Fruit fly (Drosophila melanogaster): ENCODE results near the gene Cip4.

Gene Cip4

DNA sequence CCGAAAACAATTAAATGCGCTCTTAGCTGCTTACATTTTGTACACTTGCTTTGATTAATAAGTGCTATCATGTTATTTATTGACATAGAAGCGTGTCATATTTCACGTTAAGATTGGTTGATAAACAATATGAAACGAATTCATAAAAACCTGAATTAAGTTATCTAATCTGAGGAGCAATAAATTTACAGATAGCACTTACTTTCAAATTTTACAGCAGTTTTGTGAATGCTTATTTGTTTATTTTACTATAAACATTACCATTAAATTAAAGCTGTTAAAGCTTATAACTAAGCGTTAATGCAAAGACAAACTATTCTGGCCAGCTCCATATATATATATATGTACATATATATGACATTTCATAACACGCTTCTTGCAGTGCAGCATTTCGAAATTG lies 61.8 kb downstream of the Cip4 start:
- TF ChIP-seq CG8478 (optimal IDR thresholded peaks at IDR 0.05), result no peak
- TF ChIP-seq Dll (optimal IDR thresholded peaks at IDR 0.05), result no peak
- no peak for TF ChIP-seq EcR (GFP tag; optimal IDR thresholded peaks at IDR 0.05)
- no peak for TF ChIP-seq usp (GFP tag; optimal IDR thresholded peaks at IDR 0.05)
- TF ChIP-seq psq (optimal IDR thresholded peaks at IDR 0.05), result no peak
- TF ChIP-seq pan (optimal IDR thresholded peaks at IDR 0.05), result no peak

DNA sequence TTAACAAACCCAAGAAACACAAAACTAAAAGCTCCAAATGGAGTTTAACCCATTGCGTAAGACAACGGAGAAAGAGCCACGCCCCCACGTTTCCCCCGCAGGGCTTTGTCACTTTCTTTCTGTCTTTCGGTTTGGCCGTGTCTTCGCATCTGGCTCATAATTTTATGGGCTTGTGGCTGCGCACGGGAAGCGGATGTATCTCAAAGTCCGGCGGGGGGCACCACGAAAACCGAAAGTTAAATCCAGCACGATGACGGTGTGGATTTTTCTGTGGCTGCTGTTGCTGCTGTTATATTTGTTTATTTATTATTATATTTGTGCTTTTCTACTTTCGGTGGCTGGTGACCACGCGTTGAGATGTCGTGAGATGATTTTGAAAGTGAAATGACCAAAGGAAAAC lies 67.1 kb downstream of the Cip4 start:
- TF ChIP-seq Dll (optimal IDR thresholded peaks at IDR 0.05) (no peak), usp (GFP tag; optimal IDR thresholded peaks at IDR 0.05) (no peak)

DNA sequence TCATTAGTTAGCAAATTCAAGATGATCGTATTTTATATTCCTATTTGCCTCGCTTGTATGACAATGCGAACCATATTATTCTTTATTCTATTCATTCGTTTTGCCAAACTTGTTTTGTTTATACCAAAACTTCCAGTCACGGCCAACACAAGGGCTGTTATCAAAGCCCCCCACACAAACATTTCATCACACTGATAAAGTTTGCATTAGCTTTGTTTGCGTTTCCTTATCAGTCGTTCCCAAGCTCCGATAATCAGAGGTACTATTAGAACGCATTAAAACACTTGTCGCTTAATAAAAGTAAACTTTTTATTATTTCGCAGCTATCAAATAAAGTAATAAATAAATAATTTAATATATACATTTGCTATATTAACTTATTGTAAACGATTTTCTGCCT lies 70.2 kb downstream of the Cip4 start:
- TF ChIP-seq EcR (GFP tag; optimal IDR thresholded peaks at IDR 0.05) (no peak), usp (GFP tag; optimal IDR thresholded peaks at IDR 0.05) (no peak), Dll (optimal IDR thresholded peaks at IDR 0.05) (no peak), psq (optimal IDR thresholded peaks at IDR 0.05) (no peak), CG8478 (optimal IDR thresholded peaks at IDR 0.05) (no peak), pan (optimal IDR thresholded peaks at IDR 0.05) (no peak)

DNA sequence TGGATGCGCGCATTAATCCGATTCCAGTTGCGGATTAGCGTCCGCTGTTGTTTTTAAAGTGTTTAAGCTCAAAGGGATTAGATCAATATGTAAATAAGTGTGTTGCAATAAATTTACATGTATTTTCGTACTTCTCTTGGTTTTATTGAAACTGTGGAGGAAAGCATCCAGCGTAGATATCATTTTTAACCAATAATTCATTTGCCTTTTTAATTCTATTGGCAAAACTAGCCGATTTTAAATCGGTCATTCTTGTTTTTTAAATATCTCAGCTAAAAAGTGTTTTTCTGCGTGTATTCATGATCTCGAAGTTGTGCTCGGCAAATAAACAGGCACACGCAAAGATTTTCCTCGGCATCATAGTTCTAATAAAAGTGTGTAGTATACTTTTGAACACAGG lies 70.6 kb downstream of the Cip4 start:
- TF ChIP-seq EcR (GFP tag; optimal IDR thresholded peaks at IDR 0.05), result no peak
- no peak for TF ChIP-seq pan (optimal IDR thresholded peaks at IDR 0.05)
- TF ChIP-seq psq (optimal IDR thresholded peaks at IDR 0.05), result no peak
- no peak for TF ChIP-seq usp (GFP tag; optimal IDR thresholded peaks at IDR 0.05)
- no peak for TF ChIP-seq CG8478 (optimal IDR thresholded peaks at IDR 0.05)
- no peak for TF ChIP-seq Dll (optimal IDR thresholded peaks at IDR 0.05)

DNA sequence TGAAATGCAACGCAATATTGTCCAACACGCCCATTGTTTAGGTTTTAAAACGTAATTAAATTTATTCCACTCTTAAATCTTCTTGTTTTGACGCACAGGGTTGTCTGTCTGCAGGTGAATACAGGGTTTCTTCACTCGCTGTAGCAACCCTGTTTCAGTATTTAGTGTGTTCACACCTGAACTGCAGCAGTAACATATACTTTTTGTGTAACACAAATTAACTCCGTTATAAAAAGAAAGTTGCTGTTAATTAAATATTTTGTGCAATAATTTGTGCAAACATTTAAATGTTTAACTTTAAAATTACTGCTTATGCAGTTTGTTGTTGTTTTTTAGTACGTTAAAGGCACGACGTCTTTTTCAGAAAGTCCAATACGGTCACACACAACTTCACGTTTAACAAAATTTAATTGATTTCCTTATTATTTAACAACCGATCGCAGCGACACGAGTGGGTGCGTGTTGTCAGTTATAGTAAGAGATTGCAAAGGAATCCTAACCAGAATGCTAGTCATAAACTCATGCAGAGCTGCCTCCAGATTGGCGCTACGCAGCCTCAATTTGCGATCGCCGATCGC lies 71.7 kb downstream of the Cip4 start, which contains the start of the genes CG15012 and Fdx2:
TSS of gene CG15012 (minus strand) at position 127 of the 578 bp plus-strand sequence.
TSS of gene Fdx2 (plus strand) at position 363 of the 578 bp plus-strand sequence.
- no peak for TF ChIP-seq usp (GFP tag; optimal IDR thresholded peaks at IDR 0.05)
- no peak for TF ChIP-seq Dll (optimal IDR thresholded peaks at IDR 0.05)
- no peak for TF ChIP-seq pan (optimal IDR thresholded peaks at IDR 0.05)
- no peak for TF ChIP-seq EcR (GFP tag; optimal IDR thresholded peaks at IDR 0.05)
- no peak for TF ChIP-seq CG8478 (optimal IDR thresholded peaks at IDR 0.05)
- TF ChIP-seq psq (optimal IDR thresholded peaks at IDR 0.05), result no peak

DNA sequence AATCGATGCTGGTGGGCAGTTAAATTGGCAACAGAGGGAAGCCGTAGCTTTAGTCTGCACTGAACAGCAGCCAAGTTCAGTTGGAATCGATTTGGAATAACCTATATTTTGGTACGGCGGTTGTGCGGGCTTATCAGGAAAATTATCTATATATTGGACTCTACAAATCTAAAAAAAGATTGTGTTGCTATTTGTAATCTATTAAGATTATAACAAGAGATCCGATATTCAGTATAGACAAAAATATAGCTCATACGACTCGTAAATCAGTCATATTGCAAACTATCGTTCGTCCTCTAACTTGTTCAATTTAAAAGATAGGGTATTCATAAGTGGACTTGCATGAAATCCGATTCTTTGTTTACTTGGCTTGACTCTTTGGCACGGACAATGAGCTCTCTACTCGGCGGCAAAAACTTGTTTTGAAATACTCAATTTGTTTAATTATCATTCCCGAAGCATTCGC lies 75.3 kb downstream of the Cip4 start, which contains the start of gene Hexo1:
TSS of gene Hexo1 (plus strand) at position 51 of the 466 bp plus-strand sequence.
- no peak for TF ChIP-seq Dll (optimal IDR thresholded peaks at IDR 0.05)
- no peak for TF ChIP-seq CG8478 (optimal IDR thresholded peaks at IDR 0.05)
- no peak for TF ChIP-seq EcR (GFP tag; optimal IDR thresholded peaks at IDR 0.05)
- no peak for TF ChIP-seq usp (GFP tag; optimal IDR thresholded peaks at IDR 0.05)
- TF ChIP-seq pan (optimal IDR thresholded peaks at IDR 0.05), result no peak
- no peak for TF ChIP-seq psq (optimal IDR thresholded peaks at IDR 0.05)

DNA sequence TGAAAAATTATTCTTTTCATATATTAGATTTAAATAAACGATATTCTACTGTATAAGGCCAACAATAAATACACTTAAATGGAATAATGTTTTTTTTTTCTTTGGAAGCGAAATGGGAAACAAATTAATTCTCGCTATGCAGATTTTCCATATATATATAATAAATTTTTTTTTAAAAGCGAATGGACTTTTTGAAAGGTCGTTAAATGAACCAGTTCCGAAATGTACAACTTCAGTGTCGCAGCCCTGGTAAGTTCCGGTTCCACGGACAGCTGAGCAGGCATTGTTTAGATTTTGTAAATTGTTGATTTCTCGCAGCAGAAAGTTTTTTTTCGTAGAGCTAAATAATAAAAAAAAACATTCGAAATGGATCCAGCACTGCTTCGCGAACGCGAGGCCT lies 77.1 kb downstream of the Cip4 start, which contains the start of gene TfIIEbeta:
TSS of gene TfIIEbeta (plus strand) at position 255 of the 400 bp plus-strand sequence.
- no peak for TF ChIP-seq pan (optimal IDR thresholded peaks at IDR 0.05)
- no peak for TF ChIP-seq psq (optimal IDR thresholded peaks at IDR 0.05)
- no peak for TF ChIP-seq CG8478 (optimal IDR thresholded peaks at IDR 0.05)
- no peak for TF ChIP-seq usp (GFP tag; optimal IDR thresholded peaks at IDR 0.05)
- no peak for TF ChIP-seq EcR (GFP tag; optimal IDR thresholded peaks at IDR 0.05)
- no peak for TF ChIP-seq Dll (optimal IDR thresholded peaks at IDR 0.05)

DNA sequence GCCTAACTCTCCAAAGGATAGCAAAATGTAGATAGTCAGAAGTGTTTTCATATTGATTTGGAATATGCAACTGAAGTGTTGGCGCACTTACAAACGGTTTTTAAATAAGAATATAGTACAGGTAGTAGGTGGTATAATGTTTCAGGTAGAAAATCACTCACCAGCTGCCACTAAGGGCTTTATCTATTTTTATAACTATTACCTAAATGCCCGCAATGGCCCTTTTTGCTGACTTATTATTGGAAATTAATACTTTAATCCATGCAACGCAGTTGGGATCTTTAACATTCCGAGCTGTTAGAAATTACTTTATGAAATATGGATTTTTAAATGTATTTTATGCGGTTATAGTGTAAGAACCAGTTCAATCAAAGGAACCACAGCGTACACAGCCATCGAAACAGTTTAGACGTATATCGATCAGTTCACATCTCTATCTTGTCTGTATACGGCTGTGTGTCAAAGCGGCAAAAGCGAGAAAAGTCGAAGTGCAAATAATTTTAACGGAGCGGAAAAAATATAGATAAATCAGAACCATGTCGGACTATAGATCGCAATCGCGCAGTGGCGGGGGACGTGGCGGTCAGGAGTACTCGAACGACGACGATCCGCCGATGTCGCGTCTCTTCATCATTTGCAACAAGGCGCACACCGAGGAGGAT lies 80.3 kb downstream of the Cip4 start, which contains the start of the genes srw and CG1316:
TSS of gene srw (minus strand) at position 51 of the 662 bp plus-strand sequence.
TSS of gene CG1316 (plus strand) at position 424 of the 662 bp plus-strand sequence.
- no peak for TF ChIP-seq EcR (GFP tag; optimal IDR thresholded peaks at IDR 0.05)
- no peak for TF ChIP-seq psq (optimal IDR thresholded peaks at IDR 0.05)

DNA sequence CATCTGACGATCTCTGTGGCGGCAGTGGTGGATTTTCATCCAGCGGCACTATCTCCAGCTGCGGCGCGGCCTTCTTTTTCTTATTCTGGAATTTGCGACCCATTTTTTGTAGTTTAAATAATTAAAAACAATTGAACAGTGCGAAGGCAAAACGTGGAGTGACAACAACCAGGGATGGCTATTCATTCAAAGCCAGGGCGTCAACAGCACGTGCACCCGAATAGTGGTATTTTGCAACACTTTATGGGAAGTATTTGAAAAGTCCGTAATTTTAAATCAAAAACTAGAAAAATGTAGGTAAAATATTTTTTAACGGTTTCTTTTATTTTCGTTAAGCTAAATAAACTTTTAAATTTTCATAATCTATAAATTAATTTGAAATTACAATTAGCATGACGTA lies 81.3 kb downstream of the Cip4 start, which contains the start of gene CG11583:
TSS of gene CG11583 (minus strand) at position 191 of the 400 bp plus-strand sequence.
- TF ChIP-seq CG8478 (optimal IDR thresholded peaks at IDR 0.05) (no peak), usp (GFP tag; optimal IDR thresholded peaks at IDR 0.05) (no peak), EcR (GFP tag; optimal IDR thresholded peaks at IDR 0.05) (no peak), Dll (optimal IDR thresholded peaks at IDR 0.05) (no peak), pan (optimal IDR thresholded peaks at IDR 0.05) (no peak), psq (optimal IDR thresholded peaks at IDR 0.05) (no peak)

DNA sequence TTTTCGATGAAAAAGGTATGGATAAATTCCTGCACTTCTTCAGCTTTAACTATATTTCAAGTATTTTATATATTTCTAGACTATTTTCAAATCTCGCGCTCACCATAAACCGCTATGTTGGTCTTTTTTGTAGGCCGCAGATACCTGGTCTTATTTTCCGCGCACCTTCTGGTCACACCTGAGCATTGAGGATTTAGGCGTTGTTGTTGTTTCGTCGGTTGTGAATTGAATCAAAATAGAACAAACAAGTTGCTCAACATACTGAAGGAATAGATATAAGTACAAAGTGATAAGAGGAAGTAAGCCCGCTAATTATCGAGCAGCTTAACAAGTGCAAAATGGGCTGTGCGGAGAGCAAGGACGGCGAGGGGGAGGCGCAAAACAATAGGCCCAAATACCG lies 86.1 kb downstream of the Cip4 start, which contains the start of gene Ctl1:
TSS of gene Ctl1 (plus strand) at position 167 of the 400 bp plus-strand sequence.
- TF ChIP-seq Dll (optimal IDR thresholded peaks at IDR 0.05) (no peak), psq (optimal IDR thresholded peaks at IDR 0.05) (no peak), usp (GFP tag; optimal IDR thresholded peaks at IDR 0.05) (no peak), CG8478 (optimal IDR thresholded peaks at IDR 0.05) (no peak), EcR (GFP tag; optimal IDR thresholded peaks at IDR 0.05) (no peak), pan (optimal IDR thresholded peaks at IDR 0.05) (no peak)
